Worm (Caenorhabditis elegans) whole organism, L1 larva: ENCODE results near the gene clc-7.

Experiments
- C04F5.9 ChIP-seq: sonication (generic microtip); optimal IDR thresholded peaks from 2 replicates; lab custom pipeline; 2016; ENCODE audit warnings: missing genetic modification characterization, missing compliant biosample characterization
- C16A3.4 ChIP-seq: fragments of 150-350 bp; optimal IDR thresholded peaks from 2 replicates; lab custom pipeline; 2014; ENCODE audit warnings: missing biosample characterization, missing genetic modification characterization
- aha-1 ChIP-seq: fragments of 150-350 bp; optimal IDR thresholded peaks from 2 replicates; lab custom pipeline; 2014; ENCODE audit warnings: missing biosample characterization, missing genetic modification characterization
- blmp-1 ChIP-seq: fragments of 150-350 bp; optimal IDR thresholded peaks from 2 replicates; lab custom pipeline; 2014; ENCODE audit warnings: missing biosample characterization, missing genetic modification characterization
- ceh-63 ChIP-seq: fragments of 200-800 bp; sonication (Bioruptor generic); optimal IDR thresholded peaks from 2 replicates; lab custom pipeline; 2018; ENCODE audit warnings: mild to moderate bottlenecking, missing genetic modification characterization, missing compliant biosample characterization
- ceh-8 ChIP-seq: fragments of 200-800 bp; sonication (Bioruptor generic); optimal IDR thresholded peaks from 2 replicates; lab custom pipeline; 2018; ENCODE audit warnings: mild to moderate bottlenecking, missing genetic modification characterization, moderate library complexity, missing compliant biosample characterization
- ceh-88 ChIP-seq: fragments of 200-800 bp; sonication (Bioruptor generic); IDR thresholded peaks from 2 replicates; pipeline ENCODE4 v1.3.6; 2022; ENCODE audit warnings: missing genetic modification characterization, missing compliant biosample characterization
- ceh-90 ChIP-seq: sonication (generic microtip); optimal IDR thresholded peaks from 2 replicates; lab custom pipeline; 2016; ENCODE audit warnings: missing genetic modification characterization, missing compliant biosample characterization
- ces-1 ChIP-seq: fragments of 150-350 bp; optimal IDR thresholded peaks from 2 replicates; lab custom pipeline; 2014; ENCODE audit warnings: missing biosample characterization, missing genetic modification reagents, missing genetic modification characterization
- efl-1 ChIP-seq, 4 experiments: fragments of 150-350 bp; optimal IDR thresholded peaks in 3 of 4; peaks in 1 of 4; 1 replicate in 1 of 4; 2 replicates in 3 of 4; lab custom pipeline; 2014; ENCODE audit warnings: missing biosample characterization in 2 of 4, missing genetic modification characterization in 2 of 4, missing genetic modification reagents in 2 of 4
- egl-27 ChIP-seq, 2 experiments: fragments of 150-350 bp in 1 of 2; sonication (generic microtip); optimal IDR thresholded peaks; 3 replicates each; lab custom pipeline; 2017 to 2018; ENCODE audit warnings: missing biosample characterization in 2 of 2, missing genetic modification characterization in 2 of 2, missing genetic modification reagents in 2 of 2
- fkh-4 ChIP-seq: sonication (generic microtip); optimal IDR thresholded peaks from 2 replicates; lab custom pipeline; 2016; ENCODE audit warnings: missing compliant biosample characterization, missing genetic modification characterization, borderline replicate concordance
- hlh-4 ChIP-seq: sonication (generic microtip); optimal IDR thresholded peaks from 2 replicates; lab custom pipeline; 2016; ENCODE audit warnings: mild to moderate bottlenecking, missing genetic modification characterization, missing compliant biosample characterization
- lin-14 ChIP-seq: fragments of 200-800 bp; sonication (Bioruptor generic); optimal IDR thresholded peaks from 2 replicates; lab custom pipeline; 2018; ENCODE audit warnings: mild to moderate bottlenecking, missing genetic modification characterization, moderate library complexity, missing compliant biosample characterization
- lin-15B ChIP-seq: fragments of 150-350 bp; sonication (generic microtip); optimal IDR thresholded peaks from 3 replicates; lab custom pipeline; 2014; ENCODE audit warnings: missing biosample characterization, missing genetic modification characterization
- lir-3 ChIP-seq: sonication (generic microtip); optimal IDR thresholded peaks from 2 replicates; lab custom pipeline; 2016; ENCODE audit warnings: mild to moderate bottlenecking, missing genetic modification characterization, moderate library complexity, missing compliant biosample characterization; ENCODE audit not compliant: poor library complexity
- mep-1 ChIP-seq: fragments of 150-350 bp; optimal IDR thresholded peaks from 2 replicates; lab custom pipeline; 2014; ENCODE audit warnings: missing biosample characterization, missing genetic modification characterization
- nhr-20 ChIP-seq: sonication (generic microtip); optimal IDR thresholded peaks from 2 replicates; lab custom pipeline; 2016; ENCODE audit warnings: mild to moderate bottlenecking, missing genetic modification characterization, missing compliant biosample characterization
- nhr-28 ChIP-seq: fragments of 150-350 bp; optimal IDR thresholded peaks from 2 replicates; lab custom pipeline; 2014; ENCODE audit warnings: missing biosample characterization, missing genetic modification characterization
- nhr-77 ChIP-seq: fragments of 150-350 bp; optimal IDR thresholded peaks from 2 replicates; lab custom pipeline; 2014; ENCODE audit warnings: missing biosample characterization, missing genetic modification characterization
- nhr-84 ChIP-seq: sonication (generic microtip); optimal IDR thresholded peaks from 2 replicates; lab custom pipeline; 2017; ENCODE audit warnings: missing biosample characterization, missing genetic modification characterization
- nhr-85 ChIP-seq: sonication (generic microtip); peaks from one replicate; lab custom pipeline; 2016; ENCODE audit warnings: missing genetic modification characterization, inconsistent platforms, missing compliant biosample characterization
- pag-3 ChIP-seq: sonication (generic microtip); optimal IDR thresholded peaks from 2 replicates; lab custom pipeline; 2017; ENCODE audit warnings: missing genetic modification characterization, mild to moderate bottlenecking, missing compliant biosample characterization, antibody characterized with exemption, borderline replicate concordance; ENCODE audit not compliant: insufficient read depth
- rnt-1 ChIP-seq: sonication (generic microtip); optimal IDR thresholded peaks from 2 replicates; lab custom pipeline; 2016; ENCODE audit warnings: mild to moderate bottlenecking, missing genetic modification characterization, moderate library complexity, missing compliant biosample characterization
- sptf-1 ChIP-seq: fragments of 150-350 bp; optimal IDR thresholded peaks from 2 replicates; lab custom pipeline; 2014; ENCODE audit warnings: missing biosample characterization, missing genetic modification characterization
- tbx-2 ChIP-seq: sonication (generic microtip); optimal IDR thresholded peaks from 2 replicates; lab custom pipeline; 2016; ENCODE audit warnings: missing genetic modification characterization, missing compliant biosample characterization
- tlp-1 ChIP-seq: fragments of 150-350 bp; optimal IDR thresholded peaks from 2 replicates; lab custom pipeline; 2014; ENCODE audit warnings: missing biosample characterization, missing genetic modification characterization
- unc-130 ChIP-seq: fragments of 150-350 bp; optimal IDR thresholded peaks from 2 replicates; lab custom pipeline; 2017; ENCODE audit warnings: missing biosample characterization, missing genetic modification characterization, inconsistent platforms
- unc-30 ChIP-seq: sonication (generic microtip); optimal IDR thresholded peaks from 2 replicates; lab custom pipeline; 2017; ENCODE audit warnings: missing biosample characterization, missing genetic modification characterization
- xbp-1 ChIP-seq: sonication (generic microtip); optimal IDR thresholded peaks from 2 replicates; lab custom pipeline; 2016; ENCODE audit warnings: missing genetic modification characterization, missing compliant biosample characterization
- ztf-11 ChIP-seq, 2 experiments: sonication (generic microtip); optimal IDR thresholded peaks; 2 replicates each; lab custom pipeline; 2016 to 2017; ENCODE audit warnings: missing genetic modification characterization in 2 of 2, missing biosample characterization in 1 of 2, missing compliant biosample characterization in 1 of 2

Gene clc-7

DNA sequence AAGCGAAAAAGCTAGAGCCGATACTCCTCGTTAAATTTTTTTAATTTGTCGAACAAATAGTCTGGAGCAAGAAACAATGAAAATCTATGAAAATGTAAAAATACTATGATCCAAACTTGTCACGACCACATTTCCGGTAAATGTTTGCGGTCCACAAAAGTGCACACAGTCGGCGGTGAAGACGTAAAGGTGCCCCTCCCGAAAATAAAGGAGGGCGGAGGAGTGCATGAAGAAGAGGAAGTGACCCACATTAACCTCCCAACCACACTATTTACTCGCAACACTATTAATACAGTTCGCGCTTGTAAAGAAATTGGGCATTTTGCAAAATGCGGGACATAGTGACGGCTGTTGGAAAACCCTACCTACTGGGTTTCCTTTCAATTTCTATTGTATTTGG is 27.9 kb upstream of the clc-7 start:
- TF ChIP-seq aha-1 (tag; lab: Kevin White, UChicago): no peak
- no peak for TF ChIP-seq tbx-2 (tag; lab: Kevin White, UChicago)
- no peak for TF ChIP-seq nhr-77 (tag; lab: Kevin White, UChicago)
- TF ChIP-seq unc-130 (tag; lab: Kevin White, UChicago): no peak
- no peak for TF ChIP-seq ceh-8 (GFP tag; lab: Kevin White, UChicago)

DNA sequence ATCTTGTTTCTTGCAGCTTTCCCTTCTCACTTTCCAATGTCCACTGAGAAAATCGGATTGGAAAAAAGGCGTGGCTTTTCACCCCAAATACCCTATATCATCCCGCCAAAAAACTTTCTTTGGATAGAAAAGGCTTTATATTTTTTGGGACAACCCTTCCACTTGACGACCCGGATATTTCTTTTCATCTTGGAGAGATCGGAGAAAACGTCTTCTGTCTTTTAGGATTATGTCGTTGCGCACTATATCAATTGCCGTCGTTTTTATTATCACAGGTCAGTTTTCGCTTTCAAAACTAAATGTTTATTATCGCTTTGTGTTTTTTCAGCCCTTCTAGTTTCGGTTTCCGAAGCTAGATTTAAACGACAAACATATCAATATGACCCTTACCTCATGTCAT is 24.0 kb upstream of the clc-7 start, which contains the start of gene Y64H9A.2:
Gene Y64H9A.2 (plus strand): TSS at position 90 of the 400 bp plus-strand sequence.
- TF ChIP-seq blmp-1 (tag; lab: Kevin White, UChicago) (peak; percentile 91), nhr-28 (tag; lab: Kevin White, UChicago) (no peak)

DNA sequence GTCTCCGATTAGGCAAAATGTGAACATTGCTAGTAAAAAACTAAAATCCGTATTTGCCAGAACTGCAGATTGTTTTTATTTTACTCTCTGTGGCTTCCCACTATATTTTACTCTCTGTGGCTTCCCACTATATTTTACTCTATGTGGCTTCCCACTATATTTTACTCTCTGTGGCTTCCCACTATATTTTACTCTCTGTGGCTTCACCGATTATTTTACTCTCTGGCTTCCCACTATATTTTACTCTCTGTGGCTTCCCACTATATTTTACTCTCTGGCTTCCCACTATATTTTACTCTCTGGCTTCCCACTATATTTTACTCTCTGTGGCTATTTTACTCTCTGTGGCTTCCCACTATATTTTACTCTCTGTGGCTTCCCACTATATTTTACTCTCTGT is 11.7 kb upstream of the clc-7 start:
- TF ChIP-seq ztf-11 (tag; optimal IDR thresholded peaks at IDR 0.05; lab: Kevin White, UChicago): peak in 1 of 2 experiments; percentile 21
- peak; percentile 81 for TF ChIP-seq ceh-8 (GFP tag; lab: Kevin White, UChicago)

DNA sequence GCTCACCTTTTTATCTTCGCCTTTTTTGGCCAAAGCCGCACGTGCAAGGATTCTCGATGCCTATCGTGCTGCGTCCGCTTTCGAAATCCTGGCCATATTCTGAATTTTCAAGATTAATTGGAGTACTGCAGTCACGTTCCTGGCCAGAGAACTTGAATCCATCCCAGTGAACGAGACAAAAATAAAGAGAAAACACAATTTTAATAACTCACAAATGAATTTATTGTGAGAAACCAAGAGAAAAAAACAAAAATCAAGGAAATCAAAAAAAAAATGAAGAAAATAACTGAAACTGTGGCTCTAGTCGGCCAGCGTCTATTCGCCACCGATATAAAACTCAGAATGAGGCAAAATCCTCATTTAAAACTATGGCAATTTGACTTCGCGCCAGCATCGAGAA is 8.7 kb upstream of the clc-7 start, which contains the start of gene C24H10.4:
Gene C24H10.4 (minus strand): TSS at position 101 of the 400 bp plus-strand sequence.
- TF ChIP-seq hlh-4: no peak
- TF ChIP-seq unc-30 (tag; lab: Kevin White, UChicago): no peak
- TF ChIP-seq sptf-1 (tag; lab: Kevin White, UChicago): no peak
- TF ChIP-seq ceh-88 (GFP tag; lab: Robert Waterston, UW): no peak
- no peak for TF ChIP-seq efl-1 (optimal IDR thresholded peaks at IDR 0.05; lab: Kevin White, UChicago)
- TF ChIP-seq efl-1 (GFP tag; optimal IDR thresholded peaks at IDR 0.05 in 1 of 2; lab: Kevin White, UChicago): no peak
- TF ChIP-seq pag-3 (tag; lab: Kevin White, UChicago): no peak
- TF ChIP-seq nhr-84 (tag; lab: Kevin White, UChicago): no peak
- no peak for TF ChIP-seq ceh-63 (GFP tag; lab: Kevin White, UChicago)
- no peak for TF ChIP-seq nhr-20 (tag; lab: Kevin White, UChicago)
- no peak for TF ChIP-seq ceh-90 (tag; lab: Kevin White, UChicago)
- no peak for TF ChIP-seq ces-1 (GFP tag; lab: Kevin White, UChicago)
- TF ChIP-seq C16A3.4 (tag; lab: Kevin White, UChicago): no peak
- no peak for TF ChIP-seq lin-15B (tag; lab: Kevin White, UChicago)
- no peak for TF ChIP-seq lir-3 (tag; lab: Kevin White, UChicago)
- TF ChIP-seq fkh-4 (tag; lab: Kevin White, UChicago): no peak
- no peak for TF ChIP-seq egl-27 (tag; optimal IDR thresholded peaks at IDR 0.05; lab: Kevin White, UChicago)
- no peak for TF ChIP-seq xbp-1 (tag; lab: Kevin White, UChicago)
- TF ChIP-seq rnt-1 (tag; lab: Kevin White, UChicago): no peak
- TF ChIP-seq C04F5.9 (tag; lab: Kevin White, UChicago): no peak

DNA sequence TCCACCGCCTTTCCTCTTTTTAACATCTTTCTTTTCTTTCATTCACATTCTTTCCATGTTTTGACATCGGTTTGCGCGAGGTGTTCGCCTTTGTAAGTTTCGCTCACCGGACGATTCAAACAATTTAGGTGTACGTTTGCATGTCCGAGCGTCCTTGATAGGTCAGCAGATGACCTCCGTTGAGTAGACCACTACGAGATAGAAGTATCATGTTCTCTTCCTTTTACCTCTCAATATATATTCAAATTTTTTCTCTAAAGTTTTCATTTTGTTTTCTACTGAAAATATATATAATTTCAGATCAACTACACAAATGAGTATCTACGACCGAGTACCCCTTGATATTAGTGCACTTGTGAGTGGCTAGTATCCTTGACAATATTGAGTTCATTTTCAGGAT is 7.1 kb upstream of the clc-7 start, which contains the start of gene C24H10.3:
Gene C24H10.3 (plus strand): TSS at position 301 of the 400 bp plus-strand sequence.
- TF ChIP-seq lin-14 (GFP tag; lab: Kevin White, UChicago) (peak; percentile 13), ceh-8 (GFP tag; lab: Kevin White, UChicago) (no peak), mep-1 (tag; lab: Kevin White, UChicago) (peak; percentile 25), blmp-1 (tag; lab: Kevin White, UChicago) (peak; percentile 41)

DNA sequence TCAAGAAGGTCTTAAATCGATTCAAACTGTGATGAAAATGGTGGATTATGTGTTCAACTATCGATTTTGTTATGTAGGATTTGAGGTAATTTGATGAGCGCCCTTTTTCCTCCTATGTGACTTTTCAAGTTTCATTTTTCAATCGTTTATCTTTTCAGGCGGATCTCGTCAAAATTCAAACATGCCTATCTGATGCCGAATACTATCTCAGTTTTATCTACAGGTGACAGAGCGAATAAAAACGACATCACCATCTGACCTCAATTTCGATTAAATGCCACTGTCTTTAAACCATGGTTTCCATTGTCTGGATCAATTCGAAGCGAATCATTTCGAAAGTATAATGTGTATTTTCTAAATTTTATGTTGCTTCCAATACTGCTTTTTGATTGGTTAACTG is 6.1 kb upstream of the clc-7 start:
- peak; percentile 74 for TF ChIP-seq blmp-1 (tag; lab: Kevin White, UChicago)
- TF ChIP-seq tlp-1 (tag; lab: Kevin White, UChicago): no peak
- TF ChIP-seq nhr-85 (tag; lab: Kevin White, UChicago): peak; percentile 78
- peak; percentile 18 for TF ChIP-seq mep-1 (tag; lab: Kevin White, UChicago)
